Worm (Caenorhabditis elegans) whole organism, midembryonic: Measurements from ENCODE around the gene srw-98.

ENCODE experiments used
- cog-1 ChIP-seq: sonication (generic microtip); optimal IDR thresholded peaks from 2 replicates; lab custom pipeline; 2016; ENCODE audit warnings: missing genetic modification characterization, missing compliant biosample characterization
- med-1 ChIP-seq: sonication (generic microtip); optimal IDR thresholded peaks from 2 replicates; lab custom pipeline; 2017; ENCODE audit warnings: missing genetic modification characterization, mild to moderate bottlenecking, missing compliant biosample characterization, antibody characterized with exemption, missing genetic modification reagents; ENCODE audit not compliant: insufficient read depth
- tab-1 ChIP-seq: fragments of 200-800 bp; sonication (Bioruptor generic); IDR thresholded peaks from 2 replicates; pipeline ENCODE4 v1.3.6; 2022; ENCODE audit warnings: missing genetic modification characterization, missing compliant biosample characterization
- ztf-23 ChIP-seq: fragments of 200-800 bp; sonication (Bioruptor generic); IDR thresholded peaks from 2 replicates; pipeline ENCODE4 v1.3.6; 2022; ENCODE audit warnings: missing genetic modification reagents, missing genetic modification characterization, missing compliant biosample characterization

ce11 chrV:1680770-1681169 lies 2.6 kb upstream of the srw-98 start, which contains the start of gene srw-91:
- TF ChIP-seq med-1 (GFP tag; lab: Kevin White, UChicago) (no peak), tab-1 (GFP tag; lab: Robert Waterston, UW) (no peak), ztf-23 (GFP tag; lab: Robert Waterston, UW) (no peak), cog-1 (tag; lab: Kevin White, UChicago) (no peak)
